Worm (Caenorhabditis elegans): ENCODE measurements around the gene faah-5.

ce11 chrIII:11861123-11861522 lies 30.1 kb downstream of the faah-5 start:
- TF ChIP-seq attf-4 (tag; optimal IDR thresholded peaks at IDR 0.05) (no peak), R02D3.7 (tag; optimal IDR thresholded peaks at IDR 0.05) (no peak), ztf-11 (tag; optimal IDR thresholded peaks at IDR 0.05) (no peak), unc-62 (GFP tag; optimal IDR thresholded peaks at IDR 0.05 in 1 of 2) (no peak), unc-62 (tag; optimal IDR thresholded peaks at IDR 0.05) (no peak), lsy-2 (tag; optimal IDR thresholded peaks at IDR 0.05) (no peak), mdl-1 (tag; optimal IDR thresholded peaks at IDR 0.05) (no peak)

All from whole organism, L4 larva.